Fruit fly (Drosophila melanogaster) Kc167 (cell line): ENCODE data around the gene wdn.

Experiments used
- Myc ChIP-seq: fragments of >200 bp; optimal IDR thresholded peaks from 2 replicates; lab custom pipeline; 2017; ENCODE audit warnings: missing external identifiers
- Sin3A ChIP-seq: fragments of >200 bp; optimal IDR thresholded peaks from 2 replicates; lab custom pipeline; 2018; ENCODE audit warnings: missing external identifiers
- h ChIP-seq: fragments of >200 bp; optimal IDR thresholded peaks from 3 replicates; lab custom pipeline; 2018; ENCODE audit warnings: missing external identifiers
- insv ChIP-seq: fragments of >200 bp; optimal IDR thresholded peaks from 3 replicates; lab custom pipeline; 2018; ENCODE audit warnings: missing external identifiers
- psq ChIP-seq: fragments of >200 bp; optimal IDR thresholded peaks from 2 replicates; lab custom pipeline; 2017; ENCODE audit warnings: missing external identifiers
- ttk ChIP-seq: sonication (Bioruptor generic); optimal IDR thresholded peaks from 2 replicates; lab custom pipeline; 2017; ENCODE audit warnings: missing external identifiers

dm6 chr3R:28827222-28827621 is 16.1 kb upstream of the wdn start:
- TF ChIP-seq psq (lab: Kevin White, UChicago) (no peak), insv (no peak), h (lab: Kevin White, UChicago) (no peak), Sin3A (lab: Kevin White, UChicago) (no peak), Myc (no peak), ttk (lab: Kevin White, UChicago) (no peak)
